Worm (Caenorhabditis elegans) whole organism, young adult: ENCODE data around the gene T15H9.4.

Source experiments
- B0035.1 ChIP-seq: sonication (generic microtip); optimal IDR thresholded peaks from 2 replicates; lab custom pipeline; 2016; ENCODE audit warnings: missing genetic modification characterization, mild to moderate bottlenecking, missing compliant biosample characterization, missing genotype, missing genetic modification reagents
- unc-62 ChIP-seq: fragments of 150-350 bp; optimal IDR thresholded peaks from 2 replicates; lab custom pipeline; 2014; ENCODE audit warnings: missing biosample characterization, missing genetic modification reagents, missing genetic modification characterization

DNA sequence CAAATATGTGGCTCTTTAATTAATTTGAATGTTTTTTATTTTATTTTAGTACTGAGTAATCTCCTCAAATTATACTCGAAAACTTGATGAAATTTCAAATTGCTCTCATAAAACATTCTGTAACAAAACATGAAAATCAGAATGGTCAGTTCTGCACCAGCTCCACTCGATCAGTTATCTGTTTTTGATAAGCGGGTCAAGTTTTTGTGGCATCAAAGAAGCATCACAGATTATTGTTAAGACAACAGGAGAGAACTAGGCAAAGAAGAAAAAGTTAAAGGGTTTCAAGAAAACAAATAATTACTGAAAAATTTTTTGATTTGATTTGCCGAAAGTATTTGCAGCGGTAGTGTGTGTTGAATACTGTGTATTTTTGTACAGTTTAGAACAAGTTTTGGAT lies 4.5 kb upstream of the T15H9.4 start:
- TF ChIP-seq unc-62 (GFP tag; lab: Kevin White, UChicago): no peak
- no peak for TF ChIP-seq B0035.1 (tag; lab: Kevin White, UChicago)
